Fruit fly (Drosophila melanogaster) whole organism, wandering third instar larva: ENCODE results near the gene CG43083.

Experiments
- Abd-B ChIP-seq: fragments of >200 bp; optimal IDR thresholded peaks from 2 replicates; lab custom pipeline; 2017; ENCODE audit warnings: missing biosample characterization, missing genetic modification characterization
- Dfd ChIP-seq: fragments of >200 bp; optimal IDR thresholded peaks from 2 replicates; lab custom pipeline; 2017; ENCODE audit warnings: missing biosample characterization, missing genetic modification characterization
- Hr78 ChIP-seq: fragments of >200 bp; optimal IDR thresholded peaks from 2 replicates; lab custom pipeline; 2017; ENCODE audit warnings: missing biosample characterization, missing genetic modification characterization
- br ChIP-seq: fragments of 200-800 bp; sonication (Bioruptor generic); optimal IDR thresholded peaks from 2 replicates; lab custom pipeline; 2016; ENCODE audit warnings: missing biosample characterization, missing genetic modification characterization
- dmrt93B ChIP-seq: fragments of 200-800 bp; sonication (Bioruptor generic); optimal IDR thresholded peaks from 2 replicates; lab custom pipeline; 2018; ENCODE audit warnings: missing biosample characterization, mild to moderate bottlenecking, missing genetic modification characterization
- fru ChIP-seq: fragments of 200-800 bp; sonication (Bioruptor generic); optimal IDR thresholded peaks from 3 replicates; lab custom pipeline; 2016; ENCODE audit warnings: missing biosample characterization, mild to moderate bottlenecking, missing genetic modification characterization
- pan ChIP-seq: fragments of >200 bp; optimal IDR thresholded peaks from 2 replicates; lab custom pipeline; 2017

DNA sequence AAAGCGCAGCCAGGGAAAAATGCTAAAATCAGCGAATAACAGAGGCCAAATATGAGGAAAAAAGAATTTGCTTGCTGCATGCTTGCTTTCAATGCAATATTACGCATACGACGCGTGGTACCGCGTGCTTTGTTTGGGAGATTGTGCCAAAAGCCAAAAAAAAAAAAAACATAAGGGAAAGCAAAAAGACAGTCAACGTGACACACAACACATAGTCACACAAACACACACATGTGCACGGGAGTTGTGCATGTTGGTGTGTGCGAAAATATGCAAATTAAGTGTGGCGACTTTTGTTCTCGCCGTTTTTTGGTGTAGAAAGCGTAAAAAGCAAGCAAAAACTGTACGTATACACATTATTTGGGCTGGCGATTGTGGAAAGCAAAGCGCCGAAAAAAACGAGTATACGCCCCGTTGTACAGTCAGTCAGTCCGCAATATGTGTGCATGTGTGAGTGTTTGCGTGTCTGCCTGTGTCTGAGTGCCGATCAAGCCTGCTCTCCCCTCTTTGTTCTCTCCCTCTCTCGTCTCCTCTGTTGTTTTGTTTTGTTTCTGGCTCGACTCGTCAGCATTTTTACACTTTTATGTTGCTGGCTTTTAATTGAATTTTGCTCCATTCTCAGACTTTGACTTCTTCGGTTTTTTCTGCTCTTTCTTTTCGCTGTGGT lies 23.3 kb upstream of the CG43083 start:
- TF ChIP-seq dmrt93B (GFP tag; lab: Kevin White, UChicago) (no peak), br (GFP tag; lab: Kevin White, UChicago) (no peak), pan (lab: Kevin White, UChicago) (no peak), fru (GFP tag; lab: Kevin White, UChicago) (no peak), Dfd (GFP tag; lab: Kevin White, UChicago) (no peak), Abd-B (GFP tag; lab: Kevin White, UChicago) (no peak), Hr78 (GFP tag; lab: Kevin White, UChicago) (no peak)
